Worm (Caenorhabditis elegans) whole organism, L4/young adult: Measurements from ENCODE around the gene xol-1.

Source experiments
- dao-5 ChIP-seq: sonication (generic microtip); optimal IDR thresholded peaks from 2 replicates; lab custom pipeline; 2016; ENCODE audit warnings: missing genotype, missing genetic modification characterization, moderate library complexity, missing compliant biosample characterization
- him-1 ChIP-seq: sonication (generic microtip); optimal IDR thresholded peaks from 2 replicates; lab custom pipeline; 2016; ENCODE audit warnings: missing genotype, missing genetic modification reagents, missing genetic modification characterization, missing compliant biosample characterization

DNA sequence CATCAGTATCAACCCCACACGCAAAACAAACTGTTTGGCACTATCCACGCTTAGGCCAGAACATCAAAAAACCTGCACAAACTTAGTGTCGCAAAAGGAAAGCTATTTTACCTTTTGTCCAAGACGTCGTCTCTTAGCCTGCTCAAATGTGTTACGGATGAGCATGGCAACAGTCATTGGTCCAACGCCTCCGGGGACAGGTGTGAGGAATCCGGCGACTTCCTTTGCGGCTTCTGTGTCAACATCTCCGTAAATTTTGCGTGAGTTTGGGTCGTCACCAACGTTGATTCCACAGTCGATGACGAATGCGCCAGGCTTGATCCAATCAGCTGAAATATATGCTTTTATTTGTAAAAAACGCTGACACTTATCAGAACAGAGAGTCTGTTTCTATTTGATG is 43.6 kb downstream of the xol-1 start:
- TF ChIP-seq him-1 (tag; lab: Kevin White, UChicago): no peak
- no peak for TF ChIP-seq dao-5 (tag; lab: Kevin White, UChicago)
